Worm (Caenorhabditis elegans): ENCODE data around the gene F54D5.17.
A peak's percentile ranks its signal among the peaks of the same experiment; 100 is the strongest.

Gene F54D5.17

ce11 chrII:11556338-11556737, at the start of gene F54D5.17:
Gene F54D5.17, plus strand, starts transcription at chrII:11556638.
- TF ChIP-seq ceh-16 (tag; optimal IDR thresholded peaks at IDR 0.05) (no peak), ZK546.5 (tag; optimal IDR thresholded peaks at IDR 0.05) (no peak), lin-15B (tag; optimal IDR thresholded peaks at IDR 0.05) (no peak), nhr-12 (tag; optimal IDR thresholded peaks at IDR 0.05) (no peak), nhr-76 (tag; optimal IDR thresholded peaks at IDR 0.05) (no peak), elt-3 (tag; optimal IDR thresholded peaks at IDR 0.05) (no peak)

ce11 chrII:11510373-11510772, 46.1 kb upstream of the F54D5.17 start, which contains the start of gene npr-41:
Gene npr-41, plus strand, starts transcription at chrII:11510673.
- peak; percentile 69 for TF ChIP-seq nhr-25 (tag; optimal IDR thresholded peaks at IDR 0.05)
- no peak for TF ChIP-seq zag-1 (tag; optimal IDR thresholded peaks at IDR 0.05)

ce11 chrII:11512921-11513320, 43.5 kb upstream of the F54D5.17 start:
- TF ChIP-seq ceh-82 (tag; optimal IDR thresholded peaks at IDR 0.05) (no peak), zag-1 (tag; optimal IDR thresholded peaks at IDR 0.05) (no peak), nhr-23 (tag; optimal IDR thresholded peaks at IDR 0.05) (no peak), jun-1 (tag; optimal IDR thresholded peaks at IDR 0.05) (no peak), unc-39 (tag; optimal IDR thresholded peaks at IDR 0.05) (no peak), mdl-1 (tag; optimal IDR thresholded peaks at IDR 0.05) (no peak), elt-1 (tag; optimal IDR thresholded peaks at IDR 0.05) (no peak), ceh-16 (tag; optimal IDR thresholded peaks at IDR 0.05) (no peak), hmg-11 (tag; optimal IDR thresholded peaks at IDR 0.05) (no peak), ztf-4 (tag; optimal IDR thresholded peaks at IDR 0.05) (no peak), ama-1 (optimal IDR thresholded peaks at IDR 0.05) (no peak), pha-4 (tag; optimal IDR thresholded peaks at IDR 0.05) (no peak), ceh-9 (tag; optimal IDR thresholded peaks at IDR 0.05) (no peak)

- TF ChIP-seq nhr-11 (tag; optimal IDR thresholded peaks at IDR 0.05) (no peak), tbx-2 (tag; optimal IDR thresholded peaks at IDR 0.05) (no peak), ceh-9 (tag; optimal IDR thresholded peaks at IDR 0.05) (no peak), fkh-10 (GFP tag; optimal IDR thresholded peaks at IDR 0.05) (no peak), nhr-237 (tag; optimal IDR thresholded peaks at IDR 0.05) (no peak), ceh-82 (tag; optimal IDR thresholded peaks at IDR 0.05) (no peak), eor-1 (tag; optimal IDR thresholded peaks at IDR 0.05) (no peak), mdl-1 (tag; optimal IDR thresholded peaks at IDR 0.05) (no peak), ama-1 (optimal IDR thresholded peaks at IDR 0.05) (no peak), ztf-4 (tag; optimal IDR thresholded peaks at IDR 0.05) (no peak), ztf-11 (tag; optimal IDR thresholded peaks at IDR 0.05) (no peak), ceh-16 (tag; optimal IDR thresholded peaks at IDR 0.05) (no peak), nhr-67 (tag; optimal IDR thresholded peaks at IDR 0.05) (no peak), nhr-12 (tag; optimal IDR thresholded peaks at IDR 0.05) (no peak), nhr-76 (tag; optimal IDR thresholded peaks at IDR 0.05) (no peak), elt-1 (tag; optimal IDR thresholded peaks at IDR 0.05) (no peak), nhr-43 (tag; optimal IDR thresholded peaks at IDR 0.05; ENCODE audit: poor library complexity, severe bottlenecking) (no peak), ceh-28 (tag; optimal IDR thresholded peaks at IDR 0.05) (no peak), pqm-1 (tag; optimal IDR thresholded peaks at IDR 0.05) (no peak), zag-1 (tag; optimal IDR thresholded peaks at IDR 0.05) (no peak)
Measured at ce11 chrII:11514775-11515174, 41.7 kb upstream of the F54D5.17 start, which contains the start of gene srh-44. Gene srh-44, plus strand, starts transcription at chrII:11515075.

ce11 chrII:11518184-11518583, 38.3 kb upstream of the F54D5.17 start, which contains the start of gene B0334.10:
Gene B0334.10, plus strand, starts transcription at chrII:11518484.
- TF ChIP-seq nfya-1 (tag; optimal IDR thresholded peaks at IDR 0.05; ENCODE audit: insufficient read depth) (no peak), elt-2 (tag; optimal IDR thresholded peaks at IDR 0.05) (no peak), snpc-4 (tag; optimal IDR thresholded peaks at IDR 0.05) (no peak), zag-1 (tag; optimal IDR thresholded peaks at IDR 0.05) (no peak), nhr-237 (tag; optimal IDR thresholded peaks at IDR 0.05) (no peak), lsy-12 (tag; optimal IDR thresholded peaks at IDR 0.05) (no peak), R02D3.7 (tag; optimal IDR thresholded peaks at IDR 0.05) (no peak), nhr-28 (tag; optimal IDR thresholded peaks at IDR 0.05) (no peak), eor-1 (tag; optimal IDR thresholded peaks at IDR 0.05) (no peak), nhr-11 (tag; optimal IDR thresholded peaks at IDR 0.05) (no peak), mdl-1 (tag; optimal IDR thresholded peaks at IDR 0.05) (no peak), nhr-67 (tag; optimal IDR thresholded peaks at IDR 0.05) (no peak), nhr-77 (tag; optimal IDR thresholded peaks at IDR 0.05) (no peak), nhr-12 (tag; optimal IDR thresholded peaks at IDR 0.05) (no peak), jun-1 (tag; optimal IDR thresholded peaks at IDR 0.05) (no peak), ceh-28 (tag; optimal IDR thresholded peaks at IDR 0.05) (no peak), ama-1 (optimal IDR thresholded peaks at IDR 0.05) (no peak), fkh-10 (GFP tag; optimal IDR thresholded peaks at IDR 0.05) (no peak), mml-1 (tag; optimal IDR thresholded peaks at IDR 0.05) (no peak), unc-39 (tag; optimal IDR thresholded peaks at IDR 0.05) (no peak)

All from whole organism, L3 larva.